Fruit fly (Drosophila melanogaster): Measurements from ENCODE around the gene Marcal1.

Gene Marcal1

dm6 chr2L:5000287-5000871, 45.1 kb downstream of the Marcal1 start (continued):
- TF ChIP-seq Gug (GFP tag; IDR thresholded peaks at IDR 0.05) (peak; percentile 66), seq (GFP tag; IDR thresholded peaks at IDR 0.05) (peak; percentile 78), Jarid2 (GFP tag; optimal IDR thresholded peaks at IDR 0.05) (peak; percentile 52), CG1024 (GFP tag; IDR thresholded peaks at IDR 0.05) (0 out of 2 replicates have a peak, but pooled peaks have one; percentile 22), Camta (GFP tag; optimal IDR thresholded peaks at IDR 0.05) (peak; percentile 72), Hmx (GFP tag; optimal IDR thresholded peaks at IDR 0.05) (peak; percentile 69), Hey (tag; optimal IDR thresholded peaks at IDR 0.05) (peak; percentile 17), ATbp (GFP tag; optimal IDR thresholded peaks at IDR 0.05) (peak; percentile 77), CG4730 (GFP tag; IDR thresholded peaks at IDR 0.05) (peak; percentile 69), sob (GFP tag; IDR thresholded peaks at IDR 0.05) (peak; percentile 75), CG15479 (GFP tag; optimal IDR thresholded peaks at IDR 0.05) (peak; percentile 51), CG2889 (GFP tag; IDR thresholded peaks at IDR 0.05) (peak; percentile 68; the same call in 2 of the 3 replicates), odd (GFP tag; optimal IDR thresholded peaks at IDR 0.05) (peak; percentile 85), CG33557 (GFP tag; optimal IDR thresholded peaks at IDR 0.05) (peak; percentile 96), CG10209 (GFP tag; optimal IDR thresholded peaks at IDR 0.05) (peak; percentile 83), exex (tag; optimal IDR thresholded peaks at IDR 0.05) (peak; percentile 33), maf-S (GFP tag; optimal IDR thresholded peaks at IDR 0.05) (no peak), Elba2 (GFP tag; optimal IDR thresholded peaks at IDR 0.05) (peak; percentile 54), ap (GFP tag; IDR thresholded peaks at IDR 0.05) (peak; percentile 26; the same call in 1 of the 2 replicates), CG7357 (GFP tag; IDR thresholded peaks at IDR 0.05) (peak; percentile 72), ssp (GFP tag; IDR thresholded peaks at IDR 0.05) (peak; percentile 35), br (optimal IDR thresholded peaks at IDR 0.05) (no peak), dati (GFP tag; IDR thresholded peaks at IDR 0.05) (0 out of 2 replicates have a peak, but pooled peaks have one; percentile 3), CG42726 (GFP tag; IDR thresholded peaks at IDR 0.05; ENCODE audit: partially characterized antibody) (no peak), Sry-β (GFP tag; optimal IDR thresholded peaks at IDR 0.05) (no peak), CoRest (tag; optimal IDR thresholded peaks at IDR 0.05) (peak; percentile 88), pita (GFP tag; optimal IDR thresholded peaks at IDR 0.05) (no peak), Hr39 (optimal IDR thresholded peaks at IDR 0.05) (no peak), CG34376 (GFP tag; optimal IDR thresholded peaks at IDR 0.05) (peak; percentile 75), CG32772 (GFP tag; IDR thresholded peaks at IDR 0.05) (peak; percentile 70), Side (GFP tag; optimal IDR thresholded peaks at IDR 0.05) (peak; percentile 81), Six4 (GFP tag; optimal IDR thresholded peaks at IDR 0.05) (peak; percentile 71), lola (GFP tag; optimal IDR thresholded peaks at IDR 0.05) (peak in 1 of 3 experiments; percentile 94), CG18619 (GFP tag; optimal IDR thresholded peaks at IDR 0.05) (peak; percentile 79), NC2α (GFP tag; optimal IDR thresholded peaks at IDR 0.05) (no peak), gsb-n (tag; optimal IDR thresholded peaks at IDR 0.05) (peak; percentile 73), h (optimal IDR thresholded peaks at IDR 0.05) (no peak)

DNA sequence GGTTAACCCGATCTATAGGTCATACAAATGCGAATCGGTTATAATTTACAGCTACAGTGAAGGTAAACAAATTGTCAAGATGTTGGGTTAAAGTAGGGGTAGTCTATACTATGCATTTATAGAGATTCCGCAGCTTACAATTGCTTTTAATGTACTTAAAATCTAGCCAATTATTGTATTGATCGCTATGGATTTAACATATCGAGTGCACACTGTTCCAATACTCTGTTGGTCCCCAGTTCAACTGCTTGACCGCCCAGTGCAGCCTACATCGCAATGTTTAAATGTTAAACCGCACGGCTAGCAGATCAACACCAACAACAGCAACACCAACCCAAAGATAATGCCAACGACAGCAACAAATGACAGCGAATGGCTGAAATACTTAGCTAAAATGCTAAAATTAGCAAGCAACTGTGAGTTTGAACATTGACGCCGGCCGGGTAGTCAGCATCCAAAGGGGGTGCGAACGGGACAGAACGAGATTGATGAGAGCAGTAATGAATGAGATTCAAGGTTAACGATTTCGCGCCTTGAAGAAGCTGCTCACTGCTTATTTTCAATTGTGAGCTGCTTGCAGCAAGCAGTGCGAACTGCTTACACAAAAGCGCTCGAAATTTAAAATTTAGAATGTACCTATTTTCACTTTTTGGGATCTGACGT, 45.7 kb downstream of the Marcal1 start:
- TF ChIP-seq Six4 (GFP tag; optimal IDR thresholded peaks at IDR 0.05) (no peak), Bgb (GFP tag; IDR thresholded peaks at IDR 0.05; ENCODE audit: partially characterized antibody) (peak; percentile 69), tx (GFP tag; optimal IDR thresholded peaks at IDR 0.05) (no peak), CG1024 (GFP tag; IDR thresholded peaks at IDR 0.05) (0 out of 2 replicates have a peak, but pooled peaks have one; percentile 11), chif (GFP tag; optimal IDR thresholded peaks at IDR 0.05) (no peak), hkb (optimal IDR thresholded peaks at IDR 0.05) (peak; percentile 41), hkb (GFP tag; IDR thresholded peaks at IDR 0.05) (no peak), CG18619 (GFP tag; optimal IDR thresholded peaks at IDR 0.05) (no peak), ci (GFP tag; IDR thresholded peaks at IDR 0.05) (peak; percentile 77), chm (GFP tag; IDR thresholded peaks at IDR 0.05) (peak; percentile 28; the same call in 1 of the 2 replicates), Hmr (GFP tag; optimal IDR thresholded peaks at IDR 0.05) (no peak), Med (GFP tag) (peak; percentile 69), CG4328 (GFP tag; optimal IDR thresholded peaks at IDR 0.05) (no peak), en (GFP tag; optimal IDR thresholded peaks at IDR 0.05) (no peak), CG33557 (GFP tag; optimal IDR thresholded peaks at IDR 0.05) (no peak), dan (GFP tag; IDR thresholded peaks at IDR 0.05) (peak; percentile 66), bab2 (GFP tag; optimal IDR thresholded peaks at IDR 0.05) (no peak), sens (GFP tag) (peak; percentile 11)

Measured in whole organism, embryonic.